Worm (Caenorhabditis elegans): ENCODE measurements around the gene kin-18.

Gene kin-18

DNA sequence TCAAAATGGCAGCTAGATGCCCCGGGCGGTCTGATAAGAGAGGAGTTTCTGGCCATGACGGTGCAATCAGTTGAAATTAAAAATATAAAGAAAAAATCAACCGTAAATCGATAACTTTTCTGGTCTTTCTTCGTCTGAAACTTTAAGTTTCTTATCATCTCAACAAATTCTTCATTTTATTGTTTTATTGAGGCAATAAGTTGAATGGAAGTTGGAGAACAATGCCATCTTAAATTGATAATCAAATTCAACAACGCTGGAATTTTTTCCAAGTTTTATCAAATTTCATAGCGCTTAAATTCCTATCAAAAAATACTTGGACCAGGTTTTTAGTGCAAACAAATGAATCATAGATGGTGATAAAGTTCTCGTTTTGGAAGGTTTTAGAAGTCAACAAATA, 1.4 kb upstream of the kin-18 start:
- no peak for TF ChIP-seq C04F5.9 (tag; optimal IDR thresholded peaks at IDR 0.05)
- TF ChIP-seq egl-27 (tag; optimal IDR thresholded peaks at IDR 0.05): no peak
- TF ChIP-seq mdl-1 (tag; optimal IDR thresholded peaks at IDR 0.05): no peak
- peak; percentile 91 for TF ChIP-seq elt-2 (tag; optimal IDR thresholded peaks at IDR 0.05)
- peak; percentile 50 for TF ChIP-seq pqm-1 (tag; optimal IDR thresholded peaks at IDR 0.05)
- TF ChIP-seq lin-35 (GFP tag; optimal IDR thresholded peaks at IDR 0.05): no peak

DNA sequence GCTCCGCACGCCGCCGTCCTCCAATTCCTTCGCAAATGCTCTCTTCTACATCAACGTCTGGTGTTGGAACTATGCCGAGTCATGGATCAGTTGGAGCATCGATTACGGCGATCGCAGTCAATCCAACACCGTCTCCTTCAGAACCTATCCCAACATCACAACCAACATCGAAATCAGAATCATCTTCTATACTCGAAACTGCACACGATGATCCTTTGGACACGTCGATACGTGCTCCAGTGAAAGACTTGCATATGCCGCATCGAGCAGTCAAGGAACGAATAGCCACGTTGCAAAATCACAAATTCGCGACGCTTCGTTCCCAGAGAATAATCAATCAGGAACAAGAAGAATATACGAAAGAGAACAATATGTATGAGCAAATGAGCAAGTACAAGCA, 2.6 kb downstream of the kin-18 start:
- TF ChIP-seq efl-1 (optimal IDR thresholded peaks at IDR 0.05) (no peak), efl-1 (GFP tag; optimal IDR thresholded peaks at IDR 0.05 in 1 of 2) (peak in 1 of 2 experiments; percentile 80), C34B4.2 (tag; optimal IDR thresholded peaks at IDR 0.05) (no peak)

DNA sequence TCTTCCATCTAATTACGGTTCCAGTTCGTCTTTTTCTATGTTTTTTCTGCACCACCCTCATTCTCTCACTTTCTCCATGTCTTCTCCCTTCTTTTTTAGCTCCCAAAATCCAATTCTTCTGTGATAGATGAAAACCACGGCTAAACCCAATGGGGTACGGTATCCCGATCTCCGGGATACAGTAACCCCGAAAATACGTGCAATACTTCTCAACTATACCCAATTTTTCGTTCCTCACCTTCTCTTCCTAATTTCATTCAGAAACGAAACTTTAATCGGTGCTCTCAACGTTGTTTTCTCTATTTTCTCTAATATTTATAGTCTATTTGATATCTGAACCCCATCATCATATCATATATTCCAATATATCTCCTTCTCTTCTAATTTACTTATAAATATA, 5.2 kb downstream of the kin-18 start:
- TF ChIP-seq nhr-28 (tag; optimal IDR thresholded peaks at IDR 0.05) (no peak), nhr-20 (tag; optimal IDR thresholded peaks at IDR 0.05) (no peak), hlh-17 (GFP tag; optimal IDR thresholded peaks at IDR 0.05; ENCODE audit: borderline replicate concordance) (no peak), egl-27 (tag; optimal IDR thresholded peaks at IDR 0.05) (no peak), fkh-10 (GFP tag; optimal IDR thresholded peaks at IDR 0.05) (no peak), F16B12.6 (tag; optimal IDR thresholded peaks at IDR 0.05) (no peak), elt-3 (tag; optimal IDR thresholded peaks at IDR 0.05) (no peak), unc-62 (GFP tag; optimal IDR thresholded peaks at IDR 0.05) (no peak), hpl-2 (GFP tag; optimal IDR thresholded peaks at IDR 0.05) (no peak), ceh-88 (GFP tag; IDR thresholded peaks at IDR 0.05) (peak; percentile 19; the same call in 1 of the 2 replicates), ceh-63 (GFP tag; optimal IDR thresholded peaks at IDR 0.05) (no peak), lin-13 (GFP tag; optimal IDR thresholded peaks at IDR 0.05) (no peak), egl-13 (tag; optimal IDR thresholded peaks at IDR 0.05) (no peak), dsc-1 (tag; optimal IDR thresholded peaks at IDR 0.05) (no peak), zip-4 (GFP tag; optimal IDR thresholded peaks at IDR 0.05) (no peak), nhr-19 (GFP tag; conservative IDR thresholded peaks at IDR 0.05) (0 out of 2 replicates have a peak, but pooled peaks have one; percentile 19), nhr-84 (tag; optimal IDR thresholded peaks at IDR 0.05) (no peak), C04F5.9 (tag; optimal IDR thresholded peaks at IDR 0.05) (no peak), unc-30 (tag; optimal IDR thresholded peaks at IDR 0.05) (no peak), ztf-4 (tag; optimal IDR thresholded peaks at IDR 0.05) (peak; percentile 74), ceh-8 (GFP tag; optimal IDR thresholded peaks at IDR 0.05) (no peak), vab-15 (tag; optimal IDR thresholded peaks at IDR 0.05) (no peak), pax-3 (tag; optimal IDR thresholded peaks at IDR 0.05) (no peak), lsy-2 (tag; optimal IDR thresholded peaks at IDR 0.05) (no peak), lir-3 (tag; optimal IDR thresholded peaks at IDR 0.05; ENCODE audit: poor library complexity) (no peak), xbp-1 (tag; optimal IDR thresholded peaks at IDR 0.05) (no peak), unc-130 (tag; optimal IDR thresholded peaks at IDR 0.05) (no peak), aha-1 (tag; optimal IDR thresholded peaks at IDR 0.05) (no peak), pqm-1 (tag; optimal IDR thresholded peaks at IDR 0.05) (no peak), nhr-90 (tag; optimal IDR thresholded peaks at IDR 0.05; ENCODE audit: poor library complexity) (no peak), lin-15B (tag; optimal IDR thresholded peaks at IDR 0.05) (no peak), efl-1 (optimal IDR thresholded peaks at IDR 0.05) (no peak), efl-1 (GFP tag; optimal IDR thresholded peaks at IDR 0.05 in 1 of 2) (peak in 1 of 2 experiments; percentile 29), nhr-47 (tag; optimal IDR thresholded peaks at IDR 0.05) (no peak), C34B4.2 (tag; optimal IDR thresholded peaks at IDR 0.05) (no peak), mab-9 (GFP tag; IDR thresholded peaks at IDR 0.05) (0 out of 2 replicates have a peak, but pooled peaks have one; percentile 10), C16A3.4 (tag; optimal IDR thresholded peaks at IDR 0.05) (no peak), unc-98 (GFP tag; IDR thresholded peaks at IDR 0.05) (no peak), ceh-82 (tag; optimal IDR thresholded peaks at IDR 0.05) (no peak), isw-1 (GFP tag; IDR thresholded peaks at IDR 0.05) (no peak), nhr-71 (tag; optimal IDR thresholded peaks at IDR 0.05) (peak; percentile 12), snpc-4 (tag; optimal IDR thresholded peaks at IDR 0.05) (no peak), rnt-1 (tag; optimal IDR thresholded peaks at IDR 0.05) (no peak), aly-2 (tag; optimal IDR thresholded peaks at IDR 0.05) (no peak), mdl-1 (tag; optimal IDR thresholded peaks at IDR 0.05) (no peak), fkh-4 (tag; optimal IDR thresholded peaks at IDR 0.05; ENCODE audit: borderline replicate concordance) (no peak)
